Fruit fly (Drosophila melanogaster): Measurements from ENCODE around the gene CG32214.
"Not testable (repeated sequence)": the region's sequence is repeated elsewhere in the genome, so short reads cannot be mapped to it uniquely, and the experiment has no call there.

Gene CG32214

DNA sequence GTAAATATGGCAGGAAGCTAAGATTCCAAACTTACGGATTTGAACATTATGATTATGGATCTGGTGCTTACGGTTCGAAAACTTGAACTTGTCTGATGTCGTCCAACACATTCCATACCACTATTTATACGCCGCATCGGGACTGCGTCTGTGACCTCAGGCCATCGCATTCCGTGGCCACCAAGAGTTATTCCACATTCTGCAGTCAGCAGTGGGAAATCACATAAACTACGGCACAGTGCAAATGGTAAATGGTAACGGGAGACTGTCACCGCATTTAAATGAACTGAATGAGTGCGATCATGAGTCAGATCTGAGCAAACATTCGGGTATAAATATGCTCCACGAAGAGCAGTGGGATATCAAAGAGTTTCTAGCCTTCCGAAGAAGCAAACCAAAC, 8.3 kb downstream of the CG32214 start, which contains the start of the genes CG18294 and CG32213:
TSS of gene CG18294 (minus strand) at position 101 of the 400 bp plus-strand sequence.
TSS of gene CG32213 (plus strand) at position 362 of the 400 bp plus-strand sequence.
- not testable (repeated sequence) for TF ChIP-seq CG7045 (GFP tag; optimal IDR thresholded peaks at IDR 0.05); CG7101 (tag; optimal IDR thresholded peaks at IDR 0.05); Mnt (GFP tag; optimal IDR thresholded peaks at IDR 0.05)

- TF ChIP-seq Crg-1 (GFP tag; optimal IDR thresholded peaks at IDR 0.05), result no peak
- no peak for TF ChIP-seq CG11617 (GFP tag; optimal IDR thresholded peaks at IDR 0.05)
- no peak for TF ChIP-seq ovo (GFP tag; optimal IDR thresholded peaks at IDR 0.05)
- no peak for TF ChIP-seq CG33017 (tag; optimal IDR thresholded peaks at IDR 0.05)
- TF ChIP-seq tj (GFP tag; optimal IDR thresholded peaks at IDR 0.05), result no peak
- no peak for TF ChIP-seq kay (GFP tag; ENCODE audit: borderline replicate concordance)
- no peak for TF ChIP-seq CG1620 (GFP tag; optimal IDR thresholded peaks at IDR 0.05)
- TF ChIP-seq pad (GFP tag; optimal IDR thresholded peaks at IDR 0.05), result no peak
- no peak for TF ChIP-seq cic (GFP tag; optimal IDR thresholded peaks at IDR 0.05)
- TF ChIP-seq CG5204 (GFP tag; optimal IDR thresholded peaks at IDR 0.05), result no peak
- TF ChIP-seq toe (GFP tag; optimal IDR thresholded peaks at IDR 0.05), result no peak
- no peak for TF ChIP-seq bab1 (GFP tag; optimal IDR thresholded peaks at IDR 0.05)
- no peak for TF ChIP-seq Hr96 (GFP tag; optimal IDR thresholded peaks at IDR 0.05)
- TF ChIP-seq cnc (optimal IDR thresholded peaks at IDR 0.05), result no peak
- no peak for TF ChIP-seq CG7045 (GFP tag; optimal IDR thresholded peaks at IDR 0.05)
- no peak for TF ChIP-seq CG7101 (tag; optimal IDR thresholded peaks at IDR 0.05)
- TF ChIP-seq CG12768 (GFP tag; optimal IDR thresholded peaks at IDR 0.05), result no peak
- no peak for TF ChIP-seq Clk (GFP tag; optimal IDR thresholded peaks at IDR 0.05)
- no peak for TF ChIP-seq Mnt (GFP tag; optimal IDR thresholded peaks at IDR 0.05)
- no peak for TF ChIP-seq CG14711 (tag; optimal IDR thresholded peaks at IDR 0.05)
Observed at dm6 chr3L:19481209-19481608, 14.1 kb downstream of the CG32214 start.

- no peak for TF ChIP-seq CG11617 (GFP tag; optimal IDR thresholded peaks at IDR 0.05)
- no peak for TF ChIP-seq CG33017 (tag; optimal IDR thresholded peaks at IDR 0.05)
- TF ChIP-seq CG5204 (GFP tag; optimal IDR thresholded peaks at IDR 0.05), result no peak
- TF ChIP-seq CG12768 (GFP tag; optimal IDR thresholded peaks at IDR 0.05), result no peak
- no peak for TF ChIP-seq ovo (GFP tag; optimal IDR thresholded peaks at IDR 0.05)
- no peak for TF ChIP-seq tj (GFP tag; optimal IDR thresholded peaks at IDR 0.05)
- TF ChIP-seq kay (GFP tag; ENCODE audit: borderline replicate concordance), result no peak
- no peak for TF ChIP-seq Crg-1 (GFP tag; optimal IDR thresholded peaks at IDR 0.05)
- TF ChIP-seq cic (GFP tag; optimal IDR thresholded peaks at IDR 0.05), result no peak
- no peak for TF ChIP-seq CG7045 (GFP tag; optimal IDR thresholded peaks at IDR 0.05)
Observed at dm6 chr3L:19482014-19482413, 14.9 kb downstream of the CG32214 start.

- no peak for TF ChIP-seq cic (GFP tag; optimal IDR thresholded peaks at IDR 0.05)
- no peak for TF ChIP-seq Crg-1 (GFP tag; optimal IDR thresholded peaks at IDR 0.05)
- peak; percentile 49 for TF ChIP-seq kay (GFP tag; ENCODE audit: borderline replicate concordance)
Observed at dm6 chr3L:19483007-19483406, 15.9 kb downstream of the CG32214 start.

DNA sequence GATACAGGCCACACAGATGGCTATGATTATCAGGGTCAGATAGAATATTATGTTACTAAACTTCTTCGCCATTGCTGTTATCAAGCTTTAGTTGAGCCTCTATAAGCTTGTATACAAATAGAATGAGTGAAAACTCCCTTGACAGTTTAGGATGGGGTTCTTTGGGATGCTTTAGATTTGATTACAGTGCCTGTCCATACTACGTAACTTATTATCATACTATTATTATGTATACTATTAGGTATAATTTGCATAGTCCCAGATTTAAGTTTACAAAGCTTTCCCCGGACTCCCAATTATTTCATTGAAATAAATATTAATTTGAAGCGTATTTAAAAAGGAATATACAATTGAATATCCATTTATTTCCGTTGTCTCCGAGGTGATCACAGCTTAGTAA, 19.3 kb downstream of the CG32214 start, which contains the start of gene brv1:
TSS of gene brv1 (minus strand) at position 101 of the 400 bp plus-strand sequence.
- TF ChIP-seq tj (GFP tag; optimal IDR thresholded peaks at IDR 0.05) (no peak), CG5204 (GFP tag; optimal IDR thresholded peaks at IDR 0.05) (no peak), CG11617 (GFP tag; optimal IDR thresholded peaks at IDR 0.05) (no peak), kay (GFP tag; ENCODE audit: borderline replicate concordance) (no peak), CG7045 (GFP tag; optimal IDR thresholded peaks at IDR 0.05) (no peak), CG7101 (tag; optimal IDR thresholded peaks at IDR 0.05) (no peak), pad (GFP tag; optimal IDR thresholded peaks at IDR 0.05) (no peak), CG12768 (GFP tag; optimal IDR thresholded peaks at IDR 0.05) (no peak), CG14711 (tag; optimal IDR thresholded peaks at IDR 0.05) (no peak), ovo (GFP tag; optimal IDR thresholded peaks at IDR 0.05) (no peak)

dm6 chr3L:19487260-19487659, 20.1 kb downstream of the CG32214 start, which contains the start of gene CG32212:
CG32212 (plus strand) TSS chr3L:19487560.
- not testable (repeated sequence) for TF ChIP-seq pad, CG7045, tj (GFP tag; optimal IDR thresholded peaks at IDR 0.05)

- no peak for TF ChIP-seq CG5204 (GFP tag; optimal IDR thresholded peaks at IDR 0.05)
- no peak for TF ChIP-seq Hr96 (GFP tag; optimal IDR thresholded peaks at IDR 0.05)
- TF ChIP-seq ovo (GFP tag; optimal IDR thresholded peaks at IDR 0.05), result no peak
- no peak for TF ChIP-seq toe (GFP tag; optimal IDR thresholded peaks at IDR 0.05)
Observed at dm6 chr3L:19494954-19495353, 27.8 kb downstream of the CG32214 start.

DNA sequence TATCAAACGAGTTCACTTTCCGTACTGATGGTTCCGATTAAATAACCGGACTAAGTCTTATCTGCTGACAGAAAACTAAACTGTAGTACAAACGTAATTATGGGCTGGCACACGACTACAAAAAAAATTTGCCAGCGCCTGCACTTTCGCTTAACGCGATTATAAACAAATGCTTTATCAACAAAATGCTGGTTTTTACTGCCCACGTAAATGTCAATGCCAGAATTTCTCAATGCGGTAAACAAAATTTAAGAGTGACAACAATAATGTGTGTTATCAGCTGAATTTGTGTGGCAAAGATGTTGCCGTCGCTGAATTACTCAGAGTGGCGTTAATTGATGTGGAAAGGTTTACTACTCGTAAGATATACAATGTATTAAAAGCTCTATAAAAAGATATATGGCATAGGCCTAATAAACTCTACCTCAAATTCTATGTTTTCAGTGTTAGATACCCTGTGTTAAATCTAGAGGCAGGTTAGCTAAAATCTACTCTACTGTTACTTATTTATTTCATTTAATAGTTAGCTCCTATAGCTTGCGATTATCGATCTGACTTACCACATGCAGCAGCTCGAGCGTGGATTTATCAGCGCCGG, 28.9 kb downstream of the CG32214 start:
- TF ChIP-seq Hr96 (GFP tag; optimal IDR thresholded peaks at IDR 0.05), result no peak
- no peak for TF ChIP-seq toe (GFP tag; optimal IDR thresholded peaks at IDR 0.05)
- no peak for TF ChIP-seq Crg-1 (GFP tag; optimal IDR thresholded peaks at IDR 0.05)
- peak; percentile 28 for TF ChIP-seq CG12768 (GFP tag; optimal IDR thresholded peaks at IDR 0.05)
- TF ChIP-seq CG7101 (tag; optimal IDR thresholded peaks at IDR 0.05), result peak; percentile 10
- peak; percentile 75 for TF ChIP-seq cic (GFP tag; optimal IDR thresholded peaks at IDR 0.05)
- no peak for TF ChIP-seq Mnt (GFP tag; optimal IDR thresholded peaks at IDR 0.05)
- TF ChIP-seq kay (GFP tag; ENCODE audit: borderline replicate concordance), result peak; percentile 81
- TF ChIP-seq CG5204 (GFP tag; optimal IDR thresholded peaks at IDR 0.05), result no peak
- no peak for TF ChIP-seq CG33017 (tag; optimal IDR thresholded peaks at IDR 0.05)
- no peak for TF ChIP-seq cnc (optimal IDR thresholded peaks at IDR 0.05)
- TF ChIP-seq bab1 (GFP tag; optimal IDR thresholded peaks at IDR 0.05), result no peak
- TF ChIP-seq ovo (GFP tag; optimal IDR thresholded peaks at IDR 0.05), result no peak
- peak; percentile 9 for TF ChIP-seq pad (GFP tag; optimal IDR thresholded peaks at IDR 0.05)
- peak; percentile 96 for TF ChIP-seq tj (GFP tag; optimal IDR thresholded peaks at IDR 0.05)
- no peak for TF ChIP-seq CG1620 (GFP tag; optimal IDR thresholded peaks at IDR 0.05)
- peak; percentile 27 for TF ChIP-seq CG14711 (tag; optimal IDR thresholded peaks at IDR 0.05)
- no peak for TF ChIP-seq Clk (GFP tag; optimal IDR thresholded peaks at IDR 0.05)
- no peak for TF ChIP-seq CG11617 (GFP tag; optimal IDR thresholded peaks at IDR 0.05)
- peak; percentile 60 for TF ChIP-seq CG7045 (GFP tag; optimal IDR thresholded peaks at IDR 0.05)

Data from whole organism, adult.